Worm (Caenorhabditis elegans) whole organism, midembryonic: ENCODE measurements around the gene hacd-1.

Source experiments
- flt-1 ChIP-seq: fragments of 200-800 bp; sonication (Bioruptor generic); IDR thresholded peaks from 2 replicates; pipeline ENCODE4 v1.3.6; 2022; ENCODE audit warnings: missing genetic modification characterization, missing compliant biosample characterization
- med-1 ChIP-seq: sonication (generic microtip); optimal IDR thresholded peaks from 2 replicates; lab custom pipeline; 2017; ENCODE audit warnings: missing genetic modification characterization, mild to moderate bottlenecking, missing compliant biosample characterization, antibody characterized with exemption, missing genetic modification reagents; ENCODE audit not compliant: insufficient read depth
- ref-1 ChIP-seq: fragments of 200-800 bp; sonication (Bioruptor generic); conservative IDR thresholded peaks from 2 replicates; pipeline ENCODE4 v1.3.6; 2022; ENCODE audit warnings: missing genetic modification reagents, missing genetic modification characterization, missing compliant biosample characterization
- ztf-23 ChIP-seq: fragments of 200-800 bp; sonication (Bioruptor generic); IDR thresholded peaks from 2 replicates; pipeline ENCODE4 v1.3.6; 2022; ENCODE audit warnings: missing genetic modification reagents, missing genetic modification characterization, missing compliant biosample characterization

ce11 chrV:1423338-1423737, 36.8 kb upstream of the hacd-1 start:
- TF ChIP-seq ref-1 (GFP tag; lab: Robert Waterston, UW) (no peak), ztf-23 (GFP tag; lab: Robert Waterston, UW) (no peak), med-1 (GFP tag; lab: Kevin White, UChicago) (no peak), flt-1 (no peak)
